Worm (Caenorhabditis elegans): Measurements from ENCODE around the gene lron-10.

ce11 chrIII:10649219-10649618, 28.1 kb upstream of the lron-10 start, which contains the start of gene emg-1:
- TF ChIP-seq madf-6 (GFP tag; IDR thresholded peaks at IDR 0.05) (no peak), tbx-9 (tag; optimal IDR thresholded peaks at IDR 0.05; ENCODE audit: borderline replicate concordance) (no peak), cebp-1 (GFP tag; IDR thresholded peaks at IDR 0.05) (no peak), cebp-1 (tag; optimal IDR thresholded peaks at IDR 0.05) (no peak), dpl-1 (GFP tag; optimal IDR thresholded peaks at IDR 0.05) (no peak), mes-4 (tag; optimal IDR thresholded peaks at IDR 0.05) (no peak), lsl-1 (GFP tag; optimal IDR thresholded peaks at IDR 0.05) (no peak)

Data from whole organism, young adult.